Worm (Caenorhabditis elegans) whole organism, young adult: Measurements from ENCODE around the gene F43G6.10.

Experiments used
- B0261.1 ChIP-seq: sonication (generic microtip); optimal IDR thresholded peaks from 2 replicates; lab custom pipeline; 2016; ENCODE audit warnings: mild to moderate bottlenecking, missing genetic modification characterization, moderate library complexity, missing compliant biosample characterization
- C06A6.2 ChIP-seq: fragments of 200-800 bp; sonication (Bioruptor generic); conservative IDR thresholded peaks from 2 replicates; pipeline ENCODE4 v1.3.6; 2022; ENCODE audit warnings: missing genetic modification characterization, missing compliant biosample characterization
- C17E4.6 ChIP-seq: fragments of 200-800 bp; sonication (Bioruptor generic); IDR thresholded peaks from 2 replicates; pipeline ENCODE4 v1.3.6; 2022; ENCODE audit warnings: missing genetic modification reagents, missing genetic modification characterization, missing compliant biosample characterization
- F10E7.11 ChIP-seq: sonication (generic microtip); optimal IDR thresholded peaks from 2 replicates; lab custom pipeline; 2017; ENCODE audit warnings: mild to moderate bottlenecking, missing genetic modification characterization, moderate library complexity, missing compliant biosample characterization
- F22D6.2 ChIP-seq: sonication (generic microtip); optimal IDR thresholded peaks from 2 replicates; lab custom pipeline; 2016; ENCODE audit warnings: mild to moderate bottlenecking, missing genetic modification characterization, missing compliant biosample characterization
- F23B12.7 ChIP-seq: sonication (generic microtip); optimal IDR thresholded peaks from 2 replicates; lab custom pipeline; 2017; ENCODE audit warnings: missing genetic modification characterization, mild to moderate bottlenecking, missing compliant biosample characterization, antibody characterized with exemption, moderate library complexity; ENCODE audit not compliant: insufficient read depth
- F33H1.4 ChIP-seq: fragments of 200-800 bp; sonication (Bioruptor generic); IDR thresholded peaks from 2 replicates; pipeline ENCODE4 v1.3.6; 2022; ENCODE audit warnings: missing genetic modification reagents, missing genetic modification characterization, missing compliant biosample characterization
- F39B2.1 ChIP-seq: fragments of 200-800 bp; sonication (Bioruptor generic); IDR thresholded peaks from 2 replicates; pipeline ENCODE4 v1.3.6; 2022; ENCODE audit warnings: missing genetic modification reagents, missing genetic modification characterization, missing compliant biosample characterization
- T26A5.8 ChIP-seq: sonication (generic microtip); optimal IDR thresholded peaks from 2 replicates; lab custom pipeline; 2016; ENCODE audit warnings: missing genetic modification characterization, missing compliant biosample characterization
- Y53F4B.3 ChIP-seq: fragments of 200-800 bp; sonication (Bioruptor generic); IDR thresholded peaks from 2 replicates; pipeline ENCODE4 v1.3.6; 2022; ENCODE audit warnings: missing genetic modification reagents, missing genetic modification characterization, missing compliant biosample characterization
- Y53G8AR.9 ChIP-seq: fragments of 200-800 bp; sonication (Bioruptor generic); conservative IDR thresholded peaks from 2 replicates; pipeline ENCODE4 v1.3.6; 2022; ENCODE audit warnings: missing genetic modification reagents, missing genetic modification characterization, missing compliant biosample characterization
- Y67H2A.10 ChIP-seq: fragments of 200-800 bp; sonication (Bioruptor generic); conservative IDR thresholded peaks from 2 replicates; pipeline ENCODE4 v1.3.6; 2022; ENCODE audit warnings: missing genetic modification reagents, missing genetic modification characterization, missing compliant biosample characterization
- ZK185.1 ChIP-seq: sonication (generic microtip); optimal IDR thresholded peaks from 2 replicates; lab custom pipeline; 2016; ENCODE audit warnings: mild to moderate bottlenecking, missing genetic modification characterization, missing compliant biosample characterization; ENCODE audit not compliant: poor library complexity, severe bottlenecking
- atf-7 ChIP-seq: sonication (generic microtip); optimal IDR thresholded peaks from 2 replicates; lab custom pipeline; 2017; ENCODE audit warnings: mild to moderate bottlenecking, missing genetic modification characterization, missing compliant biosample characterization
- attf-5 ChIP-seq: fragments of 200-800 bp; sonication (Bioruptor generic); optimal IDR thresholded peaks from 2 replicates; lab custom pipeline; 2018; ENCODE audit warnings: mild to moderate bottlenecking, missing genetic modification characterization, missing compliant biosample characterization
- bed-1 ChIP-seq: fragments of 200-800 bp; sonication (Bioruptor generic); IDR thresholded peaks from 2 replicates; pipeline ENCODE4 v1.3.6; 2022; ENCODE audit warnings: missing genetic modification reagents, missing genetic modification characterization, missing compliant biosample characterization
- ceh-40 ChIP-seq: fragments of 200-800 bp; sonication (Bioruptor generic); IDR thresholded peaks from 2 replicates; pipeline ENCODE4 v1.3.6; 2022; ENCODE audit warnings: missing genetic modification characterization, missing compliant biosample characterization
- ceh-91 ChIP-seq: fragments of 200-800 bp; sonication (Bioruptor generic); IDR thresholded peaks from 2 replicates; pipeline ENCODE4 v1.3.6; 2022; ENCODE audit warnings: missing genetic modification reagents, missing genetic modification characterization, missing compliant biosample characterization
- chd-7 ChIP-seq: sonication (generic microtip); optimal IDR thresholded peaks from 2 replicates; lab custom pipeline; 2016; ENCODE audit warnings: mild to moderate bottlenecking, missing genetic modification characterization, moderate library complexity, missing compliant biosample characterization
- dpl-1 ChIP-seq: fragments of 150-350 bp; optimal IDR thresholded peaks from 2 replicates; lab custom pipeline; 2014; ENCODE audit warnings: missing biosample characterization, missing genetic modification reagents, missing genetic modification characterization
- egl-18 ChIP-seq: fragments of 200-800 bp; sonication (Bioruptor generic); IDR thresholded peaks from 2 replicates; pipeline ENCODE4 v1.3.6; 2022; ENCODE audit warnings: missing genetic modification reagents, missing genetic modification characterization, missing compliant biosample characterization
- gei-17 ChIP-seq: fragments of 200-800 bp; sonication (Bioruptor generic); optimal IDR thresholded peaks from 2 replicates; lab custom pipeline; 2018; ENCODE audit warnings: mild to moderate bottlenecking, missing genetic modification characterization, missing compliant biosample characterization
- hrde-1 ChIP-seq: sonication (generic microtip); optimal IDR thresholded peaks from 2 replicates; lab custom pipeline; 2016; ENCODE audit warnings: missing genetic modification characterization, mild to moderate bottlenecking, missing compliant biosample characterization, moderate library complexity, missing genotype, missing genetic modification reagents, borderline replicate concordance
- lsy-27 ChIP-seq: sonication (generic microtip); optimal IDR thresholded peaks from 2 replicates; lab custom pipeline; 2017; ENCODE audit warnings: missing genetic modification characterization, mild to moderate bottlenecking, missing compliant biosample characterization, antibody characterized with exemption, missing genotype, borderline replicate concordance; ENCODE audit not compliant: insufficient read depth
- madf-3 ChIP-seq: fragments of 200-800 bp; sonication (Bioruptor generic); IDR thresholded peaks from 2 replicates; pipeline ENCODE4 v1.3.6; 2022; ENCODE audit warnings: missing genetic modification reagents, missing genetic modification characterization, missing compliant biosample characterization
- nfya-1 ChIP-seq: sonication (generic microtip); optimal IDR thresholded peaks from 2 replicates; lab custom pipeline; 2017; ENCODE audit warnings: antibody characterized with exemption, missing compliant biosample characterization, missing genetic modification characterization, borderline replicate concordance; ENCODE audit not compliant: insufficient read depth
- nfyb-1 ChIP-seq: fragments of 200-800 bp; sonication (Bioruptor generic); IDR thresholded peaks from 2 replicates; pipeline ENCODE4 v1.3.6; 2022; ENCODE audit warnings: missing genetic modification reagents, missing genetic modification characterization, missing compliant biosample characterization
- nhr-120 ChIP-seq: fragments of 200-800 bp; sonication (Bioruptor generic); IDR thresholded peaks from 2 replicates; pipeline ENCODE4 v1.3.6; 2022; ENCODE audit warnings: missing genetic modification characterization, missing compliant biosample characterization
- nhr-80 ChIP-seq: sonication (generic microtip); optimal IDR thresholded peaks from 2 replicates; lab custom pipeline; 2016; ENCODE audit warnings: missing genetic modification characterization, missing compliant biosample characterization
- pbrm-1 ChIP-seq: fragments of 200-800 bp; sonication (Bioruptor generic); IDR thresholded peaks from 2 replicates; pipeline ENCODE4 v1.3.6; 2022; ENCODE audit warnings: missing genetic modification reagents, missing genetic modification characterization, missing compliant biosample characterization
- rcor-1 ChIP-seq: fragments of 200-800 bp; sonication (Bioruptor generic); IDR thresholded peaks from 2 replicates; pipeline ENCODE4 v1.3.6; 2022; ENCODE audit warnings: missing genetic modification reagents, missing genetic modification characterization, missing compliant biosample characterization
- repo-1 ChIP-seq: sonication (generic microtip); optimal IDR thresholded peaks from 2 replicates; lab custom pipeline; 2017; ENCODE audit warnings: mild to moderate bottlenecking, missing genetic modification characterization, missing compliant biosample characterization
- sdz-38 ChIP-seq: sonication (generic microtip); optimal IDR thresholded peaks from 2 replicates; lab custom pipeline; 2016; ENCODE audit warnings: missing genotype, missing genetic modification characterization, missing compliant biosample characterization
- snpc-1.1 ChIP-seq: sonication (generic microtip); optimal IDR thresholded peaks from 2 replicates; lab custom pipeline; 2017; ENCODE audit warnings: missing genetic modification characterization, mild to moderate bottlenecking, missing compliant biosample characterization, antibody characterized with exemption, moderate library complexity, missing genotype, missing genetic modification reagents; ENCODE audit not compliant: insufficient read depth
- snpc-4 ChIP-seq, 5 experiments: fragments of 150-350 bp in 1 of 5; sonication (generic microtip) in 4 of 5; optimal IDR thresholded peaks; 2 replicates each; lab custom pipeline; 2014 to 2018; ENCODE audit warnings: missing genetic modification characterization in 5 of 5, missing biosample characterization in 3 of 5, antibody characterized with exemption in 2 of 5, mild to moderate bottlenecking in 2 of 5, missing compliant biosample characterization in 2 of 5, missing genotype in 2 of 5, moderate library complexity in 2 of 5, missing genetic modification reagents in 1 of 5
- somi-1 ChIP-seq: fragments of 200-800 bp; sonication (Bioruptor generic); optimal IDR thresholded peaks from 2 replicates; lab custom pipeline; 2018; ENCODE audit warnings: mild to moderate bottlenecking, missing genetic modification characterization, missing compliant biosample characterization
- zfh-2 ChIP-seq: fragments of 200-800 bp; sonication (Bioruptor generic); conservative IDR thresholded peaks from 2 replicates; pipeline ENCODE4 v1.3.6; 2022; ENCODE audit warnings: missing genetic modification reagents, missing genetic modification characterization, missing compliant biosample characterization
- ztf-26 ChIP-seq: sonication (generic microtip); optimal IDR thresholded peaks from 2 replicates; lab custom pipeline; 2017; ENCODE audit warnings: missing genetic modification characterization, missing compliant biosample characterization
- ztf-6 ChIP-seq: fragments of 200-800 bp; sonication (Bioruptor generic); IDR thresholded peaks from 2 replicates; pipeline ENCODE4 v1.3.6; 2022; ENCODE audit warnings: missing genetic modification reagents, missing genetic modification characterization, missing compliant biosample characterization

F43G6.10 gene

ce11 chrII:11788025-11788424 lies 21.1 kb upstream of the F43G6.10 start:
- TF ChIP-seq ztf-26 (tag; lab: Kevin White, UChicago) (no peak), chd-7 (tag; lab: Kevin White, UChicago) (no peak), rcor-1 (GFP tag; lab: Robert Waterston, UW) (no peak), nfya-1 (tag; lab: Kevin White, UChicago) (no peak), pbrm-1 (no peak), nfyb-1 (no peak), atf-7 (tag; lab: Kevin White, UChicago) (no peak), bed-1 (no peak), Y53G8AR.9 (GFP tag; lab: Robert Waterston, UW) (no peak), F22D6.2 (no peak), zfh-2 (GFP tag; lab: Robert Waterston, UW) (no peak), sdz-38 (no peak), attf-5 (GFP tag; lab: Kevin White, UChicago) (no peak), madf-3 (GFP tag; lab: Robert Waterston, UW) (no peak), snpc-1.1 (tag; lab: Kevin White, UChicago) (no peak), ceh-40 (GFP tag; lab: Robert Waterston, UW) (no peak), F39B2.1 (GFP tag; lab: Robert Waterston, UW) (no peak)

ce11 chrII:11790458-11790857 lies 18.7 kb upstream of the F43G6.10 start, which contains the start of gene F43G6.4:
TSS of gene F43G6.4 (plus strand) at chrII:11790758.
- no peak for TF ChIP-seq snpc-4 (GFP tag; optimal IDR thresholded peaks at IDR 0.05; lab: Kevin White, UChicago)
- TF ChIP-seq snpc-4 (tag; optimal IDR thresholded peaks at IDR 0.05; lab: Kevin White, UChicago): no peak
- TF ChIP-seq gei-17: no peak
- TF ChIP-seq nhr-120 (GFP tag; lab: Robert Waterston, UW): no peak
- no peak for TF ChIP-seq dpl-1 (GFP tag; lab: Kevin White, UChicago)
- no peak for TF ChIP-seq chd-7 (tag; lab: Kevin White, UChicago)
- no peak for TF ChIP-seq ceh-91
- TF ChIP-seq bed-1: no peak
- TF ChIP-seq, all 124 proteins: peak for 0

ce11 chrII:11794392-11794791 lies 14.8 kb upstream of the F43G6.10 start:
- TF ChIP-seq hrde-1: no peak
- TF ChIP-seq nhr-80 (tag; lab: Kevin White, UChicago): no peak
- TF ChIP-seq, all 124 proteins: peak for 0

DNA sequence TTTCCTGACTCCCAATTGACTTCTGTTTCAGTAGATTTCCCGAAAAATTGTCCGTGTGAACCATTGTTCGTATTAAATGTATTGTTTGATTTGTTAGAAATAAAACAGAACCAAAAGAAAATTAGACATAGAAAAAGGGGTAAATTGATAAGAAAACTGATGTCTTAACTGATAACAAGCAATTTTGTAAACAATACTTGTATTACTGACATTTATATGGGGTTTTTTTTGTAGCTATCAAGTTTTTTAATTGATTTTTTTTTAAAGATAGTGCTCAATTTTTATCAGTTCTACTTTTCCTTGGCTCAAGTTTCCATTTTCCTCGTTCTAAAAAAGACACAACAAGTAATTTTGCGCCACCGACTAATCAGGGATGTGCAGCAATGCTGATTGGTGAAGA lies 12.0 kb upstream of the F43G6.10 start:
- TF ChIP-seq F33H1.4 (GFP tag; lab: Robert Waterston, UW) (no peak), nhr-80 (tag; lab: Kevin White, UChicago) (peak; percentile 42)
- TF ChIP-seq, all 124 proteins: peak for 1

ce11 chrII:11798737-11799136 lies 10.4 kb upstream of the F43G6.10 start, which contains the start of gene hda-5:
TSS of gene hda-5 (plus strand) at chrII:11799037.
- no peak for TF ChIP-seq F10E7.11 (tag; lab: Kevin White, UChicago)
- no peak for TF ChIP-seq Y53G8AR.9 (GFP tag; lab: Robert Waterston, UW)
- no peak for TF ChIP-seq F23B12.7
- no peak for TF ChIP-seq C17E4.6 (GFP tag; lab: Robert Waterston, UW)
- TF ChIP-seq Y67H2A.10 (GFP tag; lab: Robert Waterston, UW): no peak
- no peak for TF ChIP-seq somi-1 (GFP tag; lab: Kevin White, UChicago)
- TF ChIP-seq ZK185.1 (tag; lab: Kevin White, UChicago): no peak
- TF ChIP-seq B0261.1 (tag; lab: Kevin White, UChicago): no peak
- TF ChIP-seq ztf-6 (GFP tag; lab: Robert Waterston, UW): no peak
- TF ChIP-seq T26A5.8: no peak
- no peak for TF ChIP-seq repo-1 (tag; lab: Kevin White, UChicago)
- TF ChIP-seq C06A6.2 (GFP tag; lab: Robert Waterston, UW): no peak
- no peak for TF ChIP-seq lsy-27
- TF ChIP-seq egl-18 (GFP tag; lab: Robert Waterston, UW): no peak
- TF ChIP-seq hrde-1: no peak
- TF ChIP-seq snpc-1.1 (tag; lab: Kevin White, UChicago): no peak
- TF ChIP-seq Y53F4B.3 (GFP tag; lab: Robert Waterston, UW): no peak
